Fruit fly (Drosophila melanogaster) whole organism, embryonic: ENCODE results near the gene Rpn9.

Source experiments
- CG10366 ChIP-seq: fragments of 200-800 bp; sonication (Bioruptor generic); IDR thresholded peaks from 2 replicates; pipeline ENCODE4 v1.3.6; 2022; ENCODE audit warnings: missing biosample characterization, missing genetic modification characterization
- CG10565 ChIP-seq: fragments of 200-800 bp; sonication (Bioruptor generic); optimal IDR thresholded peaks from 3 replicates; lab custom pipeline; 2016; ENCODE audit warnings: missing biosample characterization, mild to moderate bottlenecking, missing genetic modification characterization
- CG11695 ChIP-seq: fragments of 200-800 bp; sonication (Bioruptor generic); IDR thresholded peaks from 3 replicates; pipeline ENCODE4 v1.3.6; 2022; ENCODE audit warnings: missing biosample characterization, missing genetic modification characterization
- CG12236 ChIP-seq: fragments of 200-800 bp; sonication (Bioruptor generic); optimal IDR thresholded peaks from 2 replicates; lab custom pipeline; 2016; ENCODE audit warnings: missing biosample characterization, missing genetic modification characterization
- CG14441 ChIP-seq: fragments of 200-800 bp; sonication (Bioruptor generic); IDR thresholded peaks from 2 replicates; pipeline ENCODE4 v1.3.6; 2022; ENCODE audit warnings: missing biosample characterization, missing genetic modification characterization
- CG15011 ChIP-seq: fragments of 200-800 bp; sonication (Bioruptor generic); optimal IDR thresholded peaks from 3 replicates; lab custom pipeline; 2018; ENCODE audit warnings: missing biosample characterization, mild to moderate bottlenecking, missing genetic modification characterization
- CG15269 ChIP-seq: fragments of 200-800 bp; sonication (Bioruptor generic); optimal IDR thresholded peaks from 2 replicates; lab custom pipeline; 2018; ENCODE audit warnings: missing biosample characterization, mild to moderate bottlenecking, missing genetic modification characterization, moderate library complexity
- CG17359 ChIP-seq: fragments of 200-800 bp; sonication (Bioruptor generic); optimal IDR thresholded peaks from 3 replicates; lab custom pipeline; 2018; ENCODE audit warnings: missing biosample characterization, mild to moderate bottlenecking, missing genetic modification characterization, moderate library complexity
- CG17568 ChIP-seq: fragments of 200-800 bp; sonication (Bioruptor generic); optimal IDR thresholded peaks from 2 replicates; lab custom pipeline; 2018; ENCODE audit warnings: missing biosample characterization, mild to moderate bottlenecking, missing genetic modification characterization, moderate library complexity
- CG17829 ChIP-seq: fragments of 200-800 bp; optimal IDR thresholded peaks from 2 replicates; lab custom pipeline; 2019; ENCODE audit warnings: missing biosample characterization, mild to moderate bottlenecking, missing genetic modification characterization, moderate library complexity
- CG2116 ChIP-seq: fragments of 200-800 bp; sonication (Bioruptor generic); optimal IDR thresholded peaks from 3 replicates; lab custom pipeline; 2018; ENCODE audit warnings: missing biosample characterization, mild to moderate bottlenecking, missing genetic modification characterization
- CG3726 ChIP-seq: fragments of 200-800 bp; sonication (Bioruptor generic); IDR thresholded peaks from 3 replicates; pipeline ENCODE4, ENCODE4 v1.3.6; 2022; ENCODE audit warnings: missing biosample characterization, missing genetic modification characterization
- CG4360 ChIP-seq: fragments of 200-800 bp; sonication (Bioruptor generic); IDR thresholded peaks from 2 replicates; pipeline ENCODE4 v1.3.6; 2022; ENCODE audit warnings: missing biosample characterization, missing genetic modification characterization
- CG6272 ChIP-seq: fragments of 200-800 bp; sonication (Bioruptor generic); IDR thresholded peaks from 2 replicates; pipeline ENCODE4 v1.3.6; 2022; ENCODE audit warnings: missing biosample characterization, missing genetic modification characterization
- CG6765 ChIP-seq: fragments of 200-800 bp; sonication (Bioruptor generic); optimal IDR thresholded peaks from 3 replicates; lab custom pipeline; 2017; ENCODE audit warnings: missing biosample characterization, mild to moderate bottlenecking, missing genetic modification characterization
- CG9215 ChIP-seq: fragments of 200-800 bp; sonication (Bioruptor generic); IDR thresholded peaks from 2 replicates; pipeline ENCODE4 v1.3.6; 2022; ENCODE audit warnings: missing biosample characterization, missing genetic modification characterization
- CG9437 ChIP-seq: fragments of 200-800 bp; sonication (Bioruptor generic); optimal IDR thresholded peaks from 2 replicates; lab custom pipeline; 2018; ENCODE audit warnings: missing biosample characterization, mild to moderate bottlenecking, missing genetic modification characterization
- CG9727 ChIP-seq: fragments of 200-800 bp; sonication (Bioruptor generic); optimal IDR thresholded peaks from 3 replicates; lab custom pipeline; 2017; ENCODE audit warnings: missing biosample characterization, mild to moderate bottlenecking, missing genetic modification characterization
- CTCF ChIP-seq: fragments of 200-800 bp; sonication (Bioruptor generic); optimal IDR thresholded peaks from 2 replicates; lab custom pipeline; 2017; ENCODE audit warnings: missing biosample characterization, mild to moderate bottlenecking, missing genetic modification characterization, moderate library complexity
- Drgx ChIP-seq: fragments of 200-800 bp; sonication (Bioruptor generic); IDR thresholded peaks from 2 replicates; pipeline ENCODE4 v1.3.6; 2022; ENCODE audit warnings: missing biosample characterization, missing genetic modification characterization
- Elba2 ChIP-seq: fragments of 200-800 bp; sonication (Bioruptor generic); optimal IDR thresholded peaks from 3 replicates; lab custom pipeline; 2016; ENCODE audit warnings: missing biosample characterization, missing genetic modification characterization
- Ets97D ChIP-seq: fragments of 200-800 bp; sonication (Bioruptor generic); optimal IDR thresholded peaks from 3 replicates; lab custom pipeline; 2016; ENCODE audit warnings: missing biosample characterization, missing genetic modification characterization
- Gsc ChIP-seq: fragments of 200-800 bp; sonication (Bioruptor generic); IDR thresholded peaks from 2 replicates; pipeline ENCODE4 v1.3.6; 2022; ENCODE audit warnings: missing biosample characterization, missing genetic modification characterization
- Hand ChIP-seq: fragments of 200-800 bp; sonication (Bioruptor generic); optimal IDR thresholded peaks from 2 replicates; lab custom pipeline; 2017; ENCODE audit warnings: mild to moderate bottlenecking, missing biosample characterization, missing genetic modification reagents, missing genetic modification characterization
- Hr39 ChIP-seq: fragments of >200 bp; optimal IDR thresholded peaks from 2 replicates; lab custom pipeline; 2017
- Hr51 ChIP-seq, 2 experiments: fragments of 200-800 bp; sonication (Bioruptor generic); optimal IDR thresholded peaks; 2 replicates in 1 of 2; 3 replicates in 1 of 2; lab custom pipeline; 2016 to 2018; ENCODE audit warnings: missing biosample characterization in 2 of 2, missing genetic modification characterization in 2 of 2, mild to moderate bottlenecking in 1 of 2, moderate library complexity in 1 of 2
- Lhr ChIP-seq: fragments of 200-800 bp; sonication (Bioruptor generic); optimal IDR thresholded peaks from 3 replicates; lab custom pipeline; 2017; ENCODE audit warnings: mild to moderate bottlenecking, missing biosample characterization, missing genetic modification reagents, missing genetic modification characterization
- Oli ChIP-seq: fragments of 200-800 bp; sonication (Bioruptor generic); optimal IDR thresholded peaks from 2 replicates; lab custom pipeline; 2018; ENCODE audit warnings: missing biosample characterization, mild to moderate bottlenecking, missing genetic modification characterization, moderate library complexity
- Side ChIP-seq: fragments of 200-800 bp; sonication (Bioruptor generic); optimal IDR thresholded peaks from 2 replicates; lab custom pipeline; 2016; ENCODE audit warnings: missing biosample characterization, missing genetic modification characterization
- Spps ChIP-seq: fragments of 200-800 bp; sonication (Bioruptor generic); optimal IDR thresholded peaks from 2 replicates; lab custom pipeline; 2018; ENCODE audit warnings: missing biosample characterization, mild to moderate bottlenecking, missing genetic modification characterization
- Taf1 ChIP-seq: fragments of 200-800 bp; sonication (Bioruptor generic); IDR thresholded peaks from 2 replicates; pipeline ENCODE4 v1.3.6; 2022; ENCODE audit warnings: missing biosample characterization, missing genetic modification characterization
- Xbp1 ChIP-seq: fragments of 200-800 bp; sonication (Bioruptor generic); optimal IDR thresholded peaks from 3 replicates; lab custom pipeline; 2016; ENCODE audit warnings: missing biosample characterization, mild to moderate bottlenecking, missing genetic modification characterization
- aop ChIP-seq: fragments of 200-800 bp; sonication (Bioruptor generic); IDR thresholded peaks from 2 replicates; pipeline ENCODE4 v1.3.6; 2022; ENCODE audit warnings: missing biosample characterization, missing genetic modification characterization
- bowl ChIP-seq: fragments of 200-800 bp; sonication (Bioruptor generic); IDR thresholded peaks from 2 replicates; pipeline ENCODE4 v1.3.6; 2022; ENCODE audit warnings: missing biosample characterization, missing genetic modification characterization
- chinmo ChIP-seq: fragments of 200-800 bp; sonication (Bioruptor generic); IDR thresholded peaks from 4 replicates; pipeline ENCODE4 v1.3.6; 2022; ENCODE audit warnings: missing biosample characterization, missing genetic modification characterization; ENCODE audit not compliant: partially characterized antibody
- crc ChIP-seq: fragments of 200-800 bp; sonication (Bioruptor generic); optimal IDR thresholded peaks from 2 replicates; lab custom pipeline; 2016; ENCODE audit warnings: missing biosample characterization, missing genetic modification characterization
- da ChIP-seq: fragments of 200-800 bp; sonication (Bioruptor generic); optimal IDR thresholded peaks from 2 replicates; lab custom pipeline; 2016; ENCODE audit warnings: missing biosample characterization, missing genetic modification characterization
- dm ChIP-seq: fragments of 200-800 bp; sonication (Bioruptor generic); optimal IDR thresholded peaks from 3 replicates; lab custom pipeline; 2016; ENCODE audit warnings: missing biosample characterization, missing genetic modification characterization
- dysf ChIP-seq: fragments of 200-800 bp; sonication (Bioruptor generic); IDR thresholded peaks from 3 replicates; pipeline ENCODE4 v1.3.6; 2022; ENCODE audit warnings: missing biosample characterization, missing genetic modification characterization
- fru ChIP-seq: fragments of >200 bp; optimal IDR thresholded peaks from 2 replicates; lab custom pipeline; 2017
- hth ChIP-seq: fragments of >200 bp; optimal IDR thresholded peaks from 2 replicates; lab custom pipeline; 2017; ENCODE audit warnings: inconsistent platforms
- jigr1 ChIP-seq: fragments of 200-800 bp; sonication (Bioruptor generic); IDR thresholded peaks from 3 replicates; pipeline ENCODE4 v1.3.6; 2022; ENCODE audit warnings: missing biosample characterization, missing genetic modification characterization
- lmd ChIP-seq: fragments of 200-800 bp; sonication (Bioruptor generic); IDR thresholded peaks from 2 replicates; pipeline ENCODE4 v1.3.6; 2022; ENCODE audit warnings: missing biosample characterization, missing genetic modification characterization
- luna ChIP-seq: fragments of 200-800 bp; sonication (Bioruptor generic); optimal IDR thresholded peaks from 2 replicates; lab custom pipeline; 2016; ENCODE audit warnings: missing biosample characterization, missing genetic modification characterization
- oc ChIP-seq: fragments of 200-800 bp; sonication (Bioruptor generic); optimal IDR thresholded peaks from 2 replicates; lab custom pipeline; 2018; ENCODE audit warnings: missing biosample characterization, mild to moderate bottlenecking, missing genetic modification characterization, moderate library complexity
- pan ChIP-seq, 4 experiments: fragments of >200 bp in 3 of 4; fragments of 200-800 bp in 1 of 4; sonication (Bioruptor generic) in 1 of 4; optimal IDR thresholded peaks in 3 of 4; IDR thresholded peaks in 1 of 4; 2 replicates each; pipeline versions ENCODE4 v1.3.6 to Lab custom; 2017 to 2022; ENCODE audit warnings: missing biosample characterization in 2 of 4, missing genetic modification characterization in 2 of 4, mixed read lengths in 1 of 4
- prd ChIP-seq, 3 experiments: fragments of >200 bp in 2 of 3; fragments of 200-800 bp in 1 of 3; sonication (Bioruptor generic) in 1 of 3; optimal IDR thresholded peaks in 2 of 3; IDR thresholded peaks in 1 of 3; 2 replicates in 2 of 3; 3 replicates in 1 of 3; pipeline versions ENCODE4 v1.3.6 to Lab custom; 2017 to 2022; ENCODE audit warnings: missing biosample characterization in 1 of 3, missing genetic modification characterization in 1 of 3
- stwl ChIP-seq: fragments of 200-800 bp; sonication (Bioruptor generic); optimal IDR thresholded peaks from 3 replicates; lab custom pipeline; 2018; ENCODE audit warnings: missing biosample characterization, mild to moderate bottlenecking, missing genetic modification characterization, moderate library complexity
- tll ChIP-seq, 2 experiments: fragments of 200-800 bp in 1 of 2; fragments of >200 bp in 1 of 2; sonication (Bioruptor generic) in 1 of 2; optimal IDR thresholded peaks; 2 replicates each; lab custom pipeline; 2017 to 2019; ENCODE audit warnings: missing biosample characterization in 2 of 2, missing genetic modification characterization in 2 of 2, mild to moderate bottlenecking in 1 of 2, moderate library complexity in 1 of 2
- tx ChIP-seq: fragments of 200-800 bp; sonication (Bioruptor generic); optimal IDR thresholded peaks from 2 replicates; lab custom pipeline; 2016; ENCODE audit warnings: missing biosample characterization, missing genetic modification characterization

Rpn9 gene

DNA sequence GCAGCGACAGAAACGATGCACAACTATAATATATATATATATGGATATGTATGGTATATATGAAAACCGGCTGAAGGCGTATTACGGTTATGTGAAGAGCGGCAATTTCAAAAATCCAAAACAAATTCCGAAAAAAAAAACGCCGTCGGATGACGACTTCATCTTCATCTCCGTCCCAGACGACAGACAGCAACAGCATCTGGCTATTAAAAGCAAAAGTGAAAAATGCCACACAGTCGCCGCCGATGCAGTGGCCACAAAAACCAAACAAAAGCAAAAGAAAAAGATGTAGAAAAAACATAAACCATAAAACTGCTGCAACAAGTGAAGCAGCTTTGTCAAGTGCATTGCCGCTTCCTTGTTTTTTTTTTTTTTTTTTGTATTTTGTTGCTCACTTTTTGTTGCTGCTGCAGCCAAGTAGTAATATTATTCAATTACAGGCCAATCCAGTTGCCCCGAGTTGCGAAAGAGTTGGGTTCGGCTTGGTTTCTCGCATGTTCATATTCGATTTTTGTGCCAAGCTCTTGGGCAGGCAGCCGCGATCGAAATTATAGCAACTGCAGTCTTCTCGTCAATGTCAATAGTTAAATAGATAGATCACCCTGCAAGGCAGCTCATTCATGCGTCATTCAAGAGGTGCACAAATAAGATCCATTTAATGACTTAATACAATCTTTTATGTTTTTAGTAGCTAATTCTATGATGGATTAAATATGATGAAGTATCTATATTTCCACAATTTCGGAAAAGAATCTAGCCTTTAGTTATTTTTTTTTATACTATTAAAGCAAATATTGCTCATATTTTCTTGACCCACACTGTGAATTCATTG is 1.5 kb upstream of the Rpn9 start (continued):
- no peak for TF ChIP-seq CG6272
- TF ChIP-seq CTCF = no peak
- peak; percentile 67 for TF ChIP-seq Drgx
- no peak for TF ChIP-seq CG9215 (GFP tag; lab: Robert Waterston, UW)
- no peak for TF ChIP-seq CG4360 (GFP tag; lab: Robert Waterston, UW)
- TF ChIP-seq CG11695 (GFP tag; lab: Robert Waterston, UW) = peak; percentile 13; the same call in 1 of the 3 replicates
- no peak for TF ChIP-seq CG10565
- no peak for TF ChIP-seq dysf (GFP tag; lab: Robert Waterston, UW)
- no peak for TF ChIP-seq prd (optimal IDR thresholded peaks at IDR 0.05; lab: Kevin White, UChicago)
- TF ChIP-seq prd (GFP tag; IDR thresholded peaks at IDR 0.05; lab: Robert Waterston, UW) = no peak
- no peak for TF ChIP-seq CG2116 (GFP tag; lab: Kevin White, UChicago)
- no peak for TF ChIP-seq da (GFP tag; lab: Kevin White, UChicago)
- no peak for TF ChIP-seq bowl (GFP tag; lab: Robert Waterston, UW)
- no peak for TF ChIP-seq fru (lab: Kevin White, UChicago)
- TF ChIP-seq Hr51 (GFP tag; optimal IDR thresholded peaks at IDR 0.05; lab: Kevin White, UChicago) = peak in 1 of 2 experiments; percentile 48
- TF ChIP-seq hth (lab: Kevin White, UChicago) = no peak
- TF ChIP-seq dm = no peak
- no peak for TF ChIP-seq aop (GFP tag; lab: Robert Waterston, UW)
- TF ChIP-seq CG3726 (GFP tag; lab: Robert Waterston, UW) = no peak
- TF ChIP-seq Elba2 (GFP tag; lab: Kevin White, UChicago) = no peak
- no peak for TF ChIP-seq pan (optimal IDR thresholded peaks at IDR 0.05; lab: Kevin White, UChicago)
- peak in 1 of 2 experiments; percentile 21 for TF ChIP-seq pan (GFP tag; optimal IDR thresholded peaks at IDR 0.05 in 1 of 2, IDR thresholded peaks at IDR 0.05 in 1 of 2)
- no peak for TF ChIP-seq Hr39 (lab: Kevin White, UChicago)
- no peak for TF ChIP-seq stwl (tag; lab: Kevin White, UChicago)
- no peak for TF ChIP-seq Lhr (GFP tag; lab: Kevin White, UChicago)
- TF ChIP-seq CG10366 = no peak
- no peak for TF ChIP-seq Taf1
- no peak for TF ChIP-seq Hand (GFP tag; lab: Kevin White, UChicago)
- TF ChIP-seq CG17359 (tag; lab: Kevin White, UChicago) = peak; percentile 7
- peak; percentile 7 for TF ChIP-seq CG9437 (GFP tag; lab: Kevin White, UChicago)
- TF ChIP-seq oc (tag; lab: Kevin White, UChicago) = peak; percentile 18
- TF ChIP-seq tll (GFP tag; optimal IDR thresholded peaks at IDR 0.05; lab: Kevin White, UChicago) = no peak
- TF ChIP-seq CG9727 = no peak
- TF ChIP-seq chinmo (GFP tag; lab: Robert Waterston, UW) = 0 out of 4 replicates have a peak, but pooled peaks have one; percentile 54
- TF ChIP-seq Xbp1 (GFP tag; lab: Kevin White, UChicago) = no peak
- no peak for TF ChIP-seq CG15011 (GFP tag; lab: Kevin White, UChicago)
- no peak for TF ChIP-seq Gsc
- no peak for TF ChIP-seq Side (GFP tag; lab: Kevin White, UChicago)
- TF ChIP-seq CG17568 (GFP tag; lab: Kevin White, UChicago) = no peak
- TF ChIP-seq jigr1 (GFP tag; lab: Robert Waterston, UW) = no peak
- TF ChIP-seq CG14441 (GFP tag; lab: Robert Waterston, UW) = no peak
- TF ChIP-seq crc (GFP tag; lab: Kevin White, UChicago) = no peak
- no peak for TF ChIP-seq CG6765 (GFP tag; lab: Kevin White, UChicago)
- peak; percentile 31 for TF ChIP-seq CG15269 (tag; lab: Kevin White, UChicago)
- TF ChIP-seq CG17829 = no peak
- no peak for TF ChIP-seq Spps (tag; lab: Kevin White, UChicago)
- TF ChIP-seq luna (GFP tag; lab: Kevin White, UChicago) = no peak
- TF ChIP-seq Oli = peak; percentile 27
- TF ChIP-seq lmd (GFP tag; lab: Robert Waterston, UW) = no peak
- no peak for TF ChIP-seq tx (GFP tag; lab: Kevin White, UChicago)
- TF ChIP-seq Ets97D (GFP tag; lab: Kevin White, UChicago) = no peak
- no peak for TF ChIP-seq CG12236
